Fruit fly (Drosophila melanogaster) whole organism, embryonic: ENCODE results near the gene CG12024.

Source experiments
- ATbp ChIP-seq: fragments of 200-800 bp; sonication (Bioruptor generic); optimal IDR thresholded peaks from 2 replicates; lab custom pipeline; 2017; ENCODE audit warnings: missing biosample characterization, mild to moderate bottlenecking, missing genetic modification characterization, missing genetic modification reagents
- Abd-B ChIP-seq: fragments of 200-800 bp; sonication (Bioruptor generic); optimal IDR thresholded peaks from 2 replicates; lab custom pipeline; 2018; ENCODE audit warnings: missing biosample characterization, mild to moderate bottlenecking, missing genetic modification characterization, moderate library complexity
- Atf-2 ChIP-seq: fragments of 200-800 bp; sonication (Bioruptor generic); optimal IDR thresholded peaks from 2 replicates; lab custom pipeline; 2016; ENCODE audit warnings: missing biosample characterization, missing genetic modification characterization
- B-H1 ChIP-seq: fragments of 200-800 bp; sonication (Bioruptor generic); IDR thresholded peaks from 3 replicates; pipeline ENCODE4 v1.3.6; 2022; ENCODE audit warnings: missing biosample characterization, missing genetic modification characterization
- CG10321 ChIP-seq: fragments of 200-800 bp; sonication (Bioruptor generic); IDR thresholded peaks from 2 replicates; pipeline ENCODE4 v1.3.6; 2022; ENCODE audit warnings: missing biosample characterization, missing genetic modification characterization
- CG12744 ChIP-seq: fragments of 200-800 bp; sonication (Bioruptor generic); optimal IDR thresholded peaks from 2 replicates; lab custom pipeline; 2016; ENCODE audit warnings: missing biosample characterization, missing genetic modification characterization
- CG13775 ChIP-seq: fragments of 200-800 bp; sonication (Bioruptor generic); optimal IDR thresholded peaks from 3 replicates; lab custom pipeline; 2017; ENCODE audit warnings: missing biosample characterization, mild to moderate bottlenecking, missing genetic modification characterization
- CG14710 ChIP-seq: fragments of 200-800 bp; sonication (Bioruptor generic); optimal IDR thresholded peaks from 3 replicates; lab custom pipeline; 2019; ENCODE audit warnings: missing biosample characterization, mild to moderate bottlenecking, missing genetic modification characterization, moderate library complexity
- CG15601 ChIP-seq: fragments of 200-800 bp; sonication (Bioruptor generic); optimal IDR thresholded peaks from 3 replicates; lab custom pipeline; 2019; ENCODE audit warnings: missing biosample characterization, mild to moderate bottlenecking, missing genetic modification characterization, moderate library complexity
- CG15696 ChIP-seq: fragments of 200-800 bp; sonication (Bioruptor generic); optimal IDR thresholded peaks from 2 replicates; lab custom pipeline; 2019; ENCODE audit warnings: missing biosample characterization, mild to moderate bottlenecking, missing genetic modification characterization, moderate library complexity
- CG17568 ChIP-seq: fragments of 200-800 bp; sonication (Bioruptor generic); optimal IDR thresholded peaks from 2 replicates; lab custom pipeline; 2018; ENCODE audit warnings: missing biosample characterization, mild to moderate bottlenecking, missing genetic modification characterization, moderate library complexity
- CG17912 ChIP-seq: fragments of 200-800 bp; sonication (Bioruptor generic); optimal IDR thresholded peaks from 2 replicates; lab custom pipeline; 2018; ENCODE audit warnings: missing biosample characterization, mild to moderate bottlenecking, missing genetic modification characterization
- CG3065 ChIP-seq: fragments of 200-800 bp; sonication (Bioruptor generic); optimal IDR thresholded peaks from 2 replicates; lab custom pipeline; 2016; ENCODE audit warnings: missing biosample characterization, missing genetic modification characterization
- CG42726 ChIP-seq: fragments of 200-800 bp; sonication (Bioruptor generic); IDR thresholded peaks from 2 replicates; pipeline ENCODE4 v1.3.6; 2022; ENCODE audit warnings: missing biosample characterization, missing genetic modification characterization; ENCODE audit not compliant: partially characterized antibody
- CG4730 ChIP-seq: fragments of 200-800 bp; sonication (Bioruptor generic); IDR thresholded peaks from 2 replicates; pipeline ENCODE4 v1.3.6; 2022; ENCODE audit warnings: missing biosample characterization, missing genetic modification characterization
- CG5180 ChIP-seq: fragments of 200-800 bp; sonication (Bioruptor generic); optimal IDR thresholded peaks from 3 replicates; lab custom pipeline; 2017; ENCODE audit warnings: missing biosample characterization, missing genetic modification characterization, mild to moderate bottlenecking, moderate library complexity, missing genetic modification reagents
- CG5953 ChIP-seq: fragments of 200-800 bp; sonication (Bioruptor generic); IDR thresholded peaks from 2 replicates; pipeline ENCODE4 v1.3.6; 2022; ENCODE audit warnings: missing biosample characterization, missing genetic modification characterization
- CG6765 ChIP-seq: fragments of 200-800 bp; sonication (Bioruptor generic); optimal IDR thresholded peaks from 3 replicates; lab custom pipeline; 2017; ENCODE audit warnings: missing biosample characterization, mild to moderate bottlenecking, missing genetic modification characterization
- CG7745 ChIP-seq: fragments of 200-800 bp; sonication (Bioruptor generic); optimal IDR thresholded peaks from 2 replicates; lab custom pipeline; 2018; ENCODE audit warnings: missing biosample characterization, mild to moderate bottlenecking, missing genetic modification characterization, moderate library complexity
- CG8281 ChIP-seq: fragments of 200-800 bp; sonication (Bioruptor generic); optimal IDR thresholded peaks from 2 replicates; lab custom pipeline; 2018; ENCODE audit warnings: missing biosample characterization, mild to moderate bottlenecking, missing genetic modification characterization, moderate library complexity
- CG8924 ChIP-seq: fragments of 200-800 bp; optimal IDR thresholded peaks from 3 replicates; lab custom pipeline; 2019; ENCODE audit warnings: missing biosample characterization, mild to moderate bottlenecking, missing genetic modification characterization, moderate library complexity
- CoRest ChIP-seq: fragments of 200-800 bp; sonication (Bioruptor generic); optimal IDR thresholded peaks from 3 replicates; lab custom pipeline; 2018; ENCODE audit warnings: missing biosample characterization, mild to moderate bottlenecking, missing genetic modification characterization, moderate library complexity
- CrebB ChIP-seq: fragments of 200-800 bp; sonication (Bioruptor generic); optimal IDR thresholded peaks from 3 replicates; lab custom pipeline; 2018; ENCODE audit warnings: missing biosample characterization, mild to moderate bottlenecking, missing genetic modification characterization
- Dip3 ChIP-seq: fragments of 200-800 bp; sonication (Bioruptor generic); optimal IDR thresholded peaks from 3 replicates; lab custom pipeline; 2016; ENCODE audit warnings: missing biosample characterization, missing genetic modification characterization
- E2f2 ChIP-seq: fragments of 200-800 bp; sonication (Bioruptor generic); IDR thresholded peaks from 2 replicates; pipeline ENCODE4 v1.3.6; 2022; ENCODE audit warnings: missing biosample characterization, missing genetic modification characterization
- ERR ChIP-seq: fragments of 200-800 bp; sonication (Bioruptor generic); optimal IDR thresholded peaks from 2 replicates; lab custom pipeline; 2016; ENCODE audit warnings: missing biosample characterization, missing genetic modification characterization
- Hand ChIP-seq: fragments of 200-800 bp; sonication (Bioruptor generic); optimal IDR thresholded peaks from 2 replicates; lab custom pipeline; 2017; ENCODE audit warnings: mild to moderate bottlenecking, missing biosample characterization, missing genetic modification reagents, missing genetic modification characterization
- Rx ChIP-seq: fragments of 200-800 bp; sonication (Bioruptor generic); IDR thresholded peaks from 2 replicates; pipeline ENCODE4 v1.3.6; 2022; ENCODE audit warnings: missing biosample characterization, missing genetic modification characterization
- Side ChIP-seq: fragments of 200-800 bp; sonication (Bioruptor generic); optimal IDR thresholded peaks from 2 replicates; lab custom pipeline; 2016; ENCODE audit warnings: missing biosample characterization, missing genetic modification characterization
- Spps ChIP-seq: fragments of 200-800 bp; sonication (Bioruptor generic); optimal IDR thresholded peaks from 2 replicates; lab custom pipeline; 2018; ENCODE audit warnings: missing biosample characterization, mild to moderate bottlenecking, missing genetic modification characterization
- bsh ChIP-seq, 2 experiments: fragments of 200-800 bp; sonication (Bioruptor generic); optimal IDR thresholded peaks; 2 replicates each; lab custom pipeline; 2017 to 2018; ENCODE audit warnings: mild to moderate bottlenecking in 2 of 2, missing biosample characterization in 2 of 2, missing genetic modification characterization in 2 of 2, moderate library complexity in 1 of 2
- btn ChIP-seq: fragments of 200-800 bp; sonication (Bioruptor generic); optimal IDR thresholded peaks from 2 replicates; lab custom pipeline; 2016; ENCODE audit warnings: missing biosample characterization, missing genetic modification characterization
- cas ChIP-seq: fragments of 200-800 bp; sonication (Bioruptor generic); IDR thresholded peaks from 2 replicates; pipeline ENCODE4 v1.3.6; 2022; ENCODE audit warnings: missing biosample characterization, missing genetic modification characterization
- cato ChIP-seq: fragments of 200-800 bp; sonication (Bioruptor generic); optimal IDR thresholded peaks from 2 replicates; lab custom pipeline; 2016; ENCODE audit warnings: missing biosample characterization, missing genetic modification characterization, borderline replicate concordance
- dati ChIP-seq: fragments of 200-800 bp; sonication (Bioruptor generic); IDR thresholded peaks from 2 replicates; pipeline ENCODE4 v1.3.6; 2022; ENCODE audit warnings: missing biosample characterization, missing genetic modification characterization
- disco-r ChIP-seq: fragments of 200-800 bp; sonication (Bioruptor generic); optimal IDR thresholded peaks from 2 replicates; lab custom pipeline; 2016; ENCODE audit warnings: missing biosample characterization, missing genetic modification characterization
- dysf ChIP-seq: fragments of 200-800 bp; sonication (Bioruptor generic); IDR thresholded peaks from 3 replicates; pipeline ENCODE4 v1.3.6; 2022; ENCODE audit warnings: missing biosample characterization, missing genetic modification characterization
- ems ChIP-seq: fragments of 200-800 bp; sonication (Bioruptor generic); optimal IDR thresholded peaks from 3 replicates; lab custom pipeline; 2016; ENCODE audit warnings: missing biosample characterization, missing genetic modification characterization
- esg ChIP-seq: fragments of 200-800 bp; sonication (Bioruptor generic); conservative IDR thresholded peaks from 2 replicates; pipeline ENCODE4 v1.3.6; 2022; ENCODE audit warnings: missing biosample characterization, missing genetic modification characterization
- ewg ChIP-seq: fragments of 200-800 bp; sonication (Bioruptor generic); optimal IDR thresholded peaks from 3 replicates; lab custom pipeline; 2017; ENCODE audit warnings: mild to moderate bottlenecking, missing biosample characterization, missing genetic modification reagents, missing genetic modification characterization
- jing ChIP-seq: fragments of 200-800 bp; sonication (Bioruptor generic); optimal IDR thresholded peaks from 2 replicates; lab custom pipeline; 2018; ENCODE audit warnings: missing biosample characterization, mild to moderate bottlenecking, missing genetic modification characterization
- pum ChIP-seq: fragments of 200-800 bp; sonication (Bioruptor generic); optimal IDR thresholded peaks from 2 replicates; lab custom pipeline; 2016; ENCODE audit warnings: missing biosample characterization, missing genetic modification characterization
- ro ChIP-seq: fragments of 200-800 bp; sonication (Bioruptor generic); IDR thresholded peaks from 2 replicates; pipeline ENCODE4 v1.3.6; 2022; ENCODE audit warnings: missing biosample characterization, missing genetic modification characterization
- scrt ChIP-seq: fragments of 200-800 bp; sonication (Bioruptor generic); optimal IDR thresholded peaks from 2 replicates; lab custom pipeline; 2018; ENCODE audit warnings: missing biosample characterization, mild to moderate bottlenecking, missing genetic modification characterization, moderate library complexity
- sd ChIP-seq: fragments of 200-800 bp; sonication (Bioruptor generic); optimal IDR thresholded peaks from 3 replicates; lab custom pipeline; 2018; ENCODE audit warnings: missing biosample characterization, mild to moderate bottlenecking, missing genetic modification characterization, moderate library complexity
- slbo ChIP-seq: fragments of 200-800 bp; sonication (Bioruptor generic); IDR thresholded peaks from 2 replicates; pipeline ENCODE4 v1.3.6; 2022; ENCODE audit warnings: missing biosample characterization, missing genetic modification characterization
- sob ChIP-seq: fragments of 200-800 bp; sonication (Bioruptor generic); IDR thresholded peaks from 2 replicates; pipeline ENCODE4 v1.3.6; 2022; ENCODE audit warnings: missing biosample characterization, missing genetic modification characterization
- tll ChIP-seq, 2 experiments: fragments of 200-800 bp in 1 of 2; fragments of >200 bp in 1 of 2; sonication (Bioruptor generic) in 1 of 2; optimal IDR thresholded peaks; 2 replicates each; lab custom pipeline; 2017 to 2019; ENCODE audit warnings: missing biosample characterization in 2 of 2, missing genetic modification characterization in 2 of 2, mild to moderate bottlenecking in 1 of 2, moderate library complexity in 1 of 2
- wek ChIP-seq: fragments of 200-800 bp; sonication (Bioruptor generic); optimal IDR thresholded peaks from 3 replicates; lab custom pipeline; 2018; ENCODE audit warnings: missing biosample characterization, mild to moderate bottlenecking, missing genetic modification characterization, moderate library complexity
- yki ChIP-seq: fragments of >200 bp; optimal IDR thresholded peaks from 3 replicates; lab custom pipeline; 2018
- zf30C ChIP-seq: fragments of 200-800 bp; sonication (Bioruptor generic); optimal IDR thresholded peaks from 3 replicates; lab custom pipeline; 2018; ENCODE audit warnings: missing biosample characterization, mild to moderate bottlenecking, missing genetic modification characterization

Gene CG12024

dm6 chr3L:1880692-1881091 lies 23.7 kb downstream of the CG12024 start (continued):
- TF ChIP-seq CG6765 (no peak), cas (GFP tag; lab: Robert Waterston, UW) (no peak), disco-r (no peak), ro (GFP tag; lab: Robert Waterston, UW) (0 out of 2 replicates have a peak, but pooled peaks have one; percentile 13), CG17912 (no peak), dysf (peak; percentile 75), yki (lab: Kevin White, UChicago) (no peak), CG7745 (tag; lab: Kevin White, UChicago) (no peak), CG13775 (GFP tag; lab: Kevin White, UChicago) (no peak), CG8924 (tag; lab: Kevin White, UChicago) (no peak), ewg (GFP tag; lab: Kevin White, UChicago) (no peak), ATbp (GFP tag; lab: Kevin White, UChicago) (no peak), bsh (GFP tag; optimal IDR thresholded peaks at IDR 0.05; lab: Kevin White, UChicago) (no peak), slbo (GFP tag; lab: Robert Waterston, UW) (peak; percentile 39; the same call in 1 of the 2 replicates), CrebB (tag; lab: Kevin White, UChicago) (no peak), wek (GFP tag; lab: Kevin White, UChicago) (no peak), btn (GFP tag; lab: Kevin White, UChicago) (no peak), B-H1 (GFP tag; lab: Robert Waterston, UW) (peak; percentile 25; the same call in 2 of the 3 replicates), CG17568 (GFP tag; lab: Kevin White, UChicago) (no peak), ems (GFP tag; lab: Kevin White, UChicago) (no peak), sd (no peak), CG4730 (GFP tag; lab: Robert Waterston, UW) (0 out of 2 replicates have a peak, but pooled peaks have one; percentile 29), jing (GFP tag; lab: Kevin White, UChicago) (no peak), sob (GFP tag; lab: Robert Waterston, UW) (peak; percentile 49; the same call in 1 of the 2 replicates), Hand (GFP tag; lab: Kevin White, UChicago) (no peak), CG10321 (GFP tag; lab: Robert Waterston, UW) (no peak), tll (GFP tag; optimal IDR thresholded peaks at IDR 0.05; lab: Kevin White, UChicago) (no peak), esg (GFP tag; lab: Robert Waterston, UW) (peak; percentile 27; the same call in 1 of the 2 replicates), E2f2 (GFP tag; lab: Robert Waterston, UW) (peak; percentile 14; the same call in 1 of the 2 replicates), Dip3 (no peak), Rx (GFP tag; lab: Robert Waterston, UW) (0 out of 2 replicates have a peak, but pooled peaks have one; percentile 49), cato (no peak), pum (GFP tag; lab: Kevin White, UChicago) (no peak), CG15601 (tag; lab: Kevin White, UChicago) (no peak), CG12744 (no peak), Atf-2 (GFP tag; lab: Kevin White, UChicago) (no peak), CG3065 (GFP tag; lab: Kevin White, UChicago) (no peak), Abd-B (GFP tag; lab: Kevin White, UChicago) (no peak), scrt (GFP tag; lab: Kevin White, UChicago) (no peak), CG5953 (GFP tag; lab: Robert Waterston, UW) (0 out of 2 replicates have a peak, but pooled peaks have one; percentile 40), zf30C (no peak), CG42726 (GFP tag; lab: Robert Waterston, UW) (no peak), dati (no peak), CG8281 (tag; lab: Kevin White, UChicago) (no peak), CG15696 (tag; lab: Kevin White, UChicago) (no peak), ERR (GFP tag; lab: Kevin White, UChicago) (no peak), CG5180 (GFP tag; lab: Kevin White, UChicago) (no peak), Spps (tag; lab: Kevin White, UChicago) (no peak), Side (GFP tag; lab: Kevin White, UChicago) (no peak), CG14710 (no peak), CoRest (no peak)
